Fruit fly (Drosophila melanogaster): ENCODE data around the gene CG8944.

DNA sequence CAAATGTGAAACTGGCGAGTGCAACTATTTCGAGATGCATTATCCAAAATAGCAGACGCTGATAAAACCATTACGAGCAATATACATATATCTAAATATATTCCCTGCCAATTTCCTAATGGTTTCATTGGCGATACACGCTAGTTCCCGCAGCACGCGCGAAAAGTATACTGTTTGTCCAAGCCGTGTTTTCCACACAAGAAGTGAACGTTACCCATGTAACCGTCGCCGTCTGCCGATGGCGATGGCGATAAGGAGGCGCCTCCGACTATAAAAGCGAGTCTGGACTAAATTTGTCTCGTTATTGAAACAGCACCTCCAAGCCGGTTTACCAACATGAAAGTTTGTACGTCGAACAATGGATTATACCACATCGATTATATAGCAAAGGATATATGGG is 32.8 kb upstream of the CG8944 start, which contains the start of gene CG43673:
- TF ChIP-seq EcR (GFP tag; optimal IDR thresholded peaks at IDR 0.05), result no peak
- TF ChIP-seq CG8478 (optimal IDR thresholded peaks at IDR 0.05), result no peak
- no peak for TF ChIP-seq psq (optimal IDR thresholded peaks at IDR 0.05)
- TF ChIP-seq usp (GFP tag; optimal IDR thresholded peaks at IDR 0.05), result no peak
